Worm (Caenorhabditis elegans) whole organism, L2 larva: ENCODE data around the gene F11F1.1.

Experiments used
- C34F6.9 ChIP-seq: fragments of 150-350 bp; optimal IDR thresholded peaks from 2 replicates; lab custom pipeline; 2014; ENCODE audit warnings: missing biosample characterization, missing genetic modification characterization
- F13H6.1 ChIP-seq: sonication (generic microtip); optimal IDR thresholded peaks from 2 replicates; lab custom pipeline; 2016; ENCODE audit warnings: missing genetic modification characterization, missing compliant biosample characterization
- R02D3.7 ChIP-seq: fragments of 150-350 bp; optimal IDR thresholded peaks from 2 replicates; lab custom pipeline; 2014; ENCODE audit warnings: missing biosample characterization, missing genetic modification characterization
- Y55F3AM.14 ChIP-seq: fragments of 200-800 bp; sonication (Bioruptor generic); optimal IDR thresholded peaks from 2 replicates; lab custom pipeline; 2018; ENCODE audit warnings: mild to moderate bottlenecking, missing genetic modification characterization, missing compliant biosample characterization
- ZK546.5 ChIP-seq: sonication (generic microtip); optimal IDR thresholded peaks from 2 replicates; lab custom pipeline; 2017; ENCODE audit warnings: missing biosample characterization, missing genetic modification characterization
- alr-1 ChIP-seq: fragments of 150-350 bp; optimal IDR thresholded peaks from 2 replicates; lab custom pipeline; 2014; ENCODE audit warnings: missing biosample characterization, missing genetic modification characterization
- aly-2 ChIP-seq: fragments of 150-350 bp; optimal IDR thresholded peaks from 2 replicates; lab custom pipeline; 2014; ENCODE audit warnings: missing biosample characterization, missing genetic modification characterization
- ama-1 ChIP-seq: fragments of 150-350 bp; optimal IDR thresholded peaks from 2 replicates; lab custom pipeline; 2018; ENCODE audit warnings: inconsistent platforms
- blmp-1 ChIP-seq: sonication (generic microtip); optimal IDR thresholded peaks from 2 replicates; lab custom pipeline; 2017; ENCODE audit warnings: missing genetic modification characterization, mild to moderate bottlenecking, missing compliant biosample characterization, antibody characterized with exemption, moderate library complexity; ENCODE audit not compliant: insufficient read depth
- ceh-16 ChIP-seq: fragments of 150-350 bp; optimal IDR thresholded peaks from 2 replicates; lab custom pipeline; 2014; ENCODE audit warnings: missing biosample characterization, missing genetic modification characterization
- ceh-82 ChIP-seq: fragments of 150-350 bp; optimal IDR thresholded peaks from 2 replicates; lab custom pipeline; 2014; ENCODE audit warnings: missing biosample characterization, missing genetic modification characterization
- crh-2 ChIP-seq: sonication (generic microtip); optimal IDR thresholded peaks from 2 replicates; lab custom pipeline; 2017; ENCODE audit warnings: missing biosample characterization, missing genetic modification characterization
- dmd-4 ChIP-seq: sonication (generic microtip); optimal IDR thresholded peaks from 2 replicates; lab custom pipeline; 2017; ENCODE audit warnings: missing biosample characterization, missing genetic modification characterization
- egl-27 ChIP-seq: sonication (generic microtip); optimal IDR thresholded peaks from 3 replicates; lab custom pipeline; 2017; ENCODE audit warnings: missing biosample characterization, missing genetic modification reagents, missing genetic modification characterization
- elt-1 ChIP-seq: fragments of 150-350 bp; optimal IDR thresholded peaks from 2 replicates; lab custom pipeline; 2014; ENCODE audit warnings: missing biosample characterization, missing genetic modification characterization
- elt-3 ChIP-seq: sonication (generic microtip); optimal IDR thresholded peaks from 2 replicates; lab custom pipeline; 2017; ENCODE audit warnings: missing biosample characterization, missing genetic modification characterization
- fos-1 ChIP-seq: fragments of 150-350 bp; optimal IDR thresholded peaks from 2 replicates; lab custom pipeline; 2014; ENCODE audit warnings: missing biosample characterization, missing genetic modification characterization
- gmeb-1 ChIP-seq: fragments of 150-350 bp; optimal IDR thresholded peaks from 2 replicates; lab custom pipeline; 2014; ENCODE audit warnings: missing biosample characterization, missing genetic modification characterization
- lin-11 ChIP-seq: fragments of 150-350 bp; sonication (generic microtip); optimal IDR thresholded peaks from 2 replicates; lab custom pipeline; 2014; ENCODE audit warnings: missing biosample characterization, missing genetic modification characterization, inconsistent platforms, mixed read lengths
- lin-13 ChIP-seq: fragments of 150-350 bp; optimal IDR thresholded peaks from 2 replicates; lab custom pipeline; 2014; ENCODE audit warnings: missing biosample characterization, missing genetic modification reagents, missing genetic modification characterization
- lin-39 ChIP-seq: fragments of 150-350 bp; optimal IDR thresholded peaks from 2 replicates; lab custom pipeline; 2014; ENCODE audit warnings: missing biosample characterization, missing genetic modification reagents, missing genetic modification characterization
- lsy-2 ChIP-seq, 2 experiments: fragments of 150-350 bp in 1 of 2; sonication (generic microtip) in 1 of 2; optimal IDR thresholded peaks; 2 replicates each; lab custom pipeline; 2014 to 2017; ENCODE audit warnings: missing biosample characterization in 2 of 2, missing genetic modification characterization in 2 of 2
- mab-5 ChIP-seq: fragments of 150-350 bp; optimal IDR thresholded peaks from 2 replicates; lab custom pipeline; 2014; ENCODE audit warnings: missing biosample characterization, missing genetic modification characterization
- mbf-1 ChIP-seq: sonication (generic microtip); optimal IDR thresholded peaks from 2 replicates; lab custom pipeline; 2017; ENCODE audit warnings: missing biosample characterization, missing genetic modification characterization
- mdl-1 ChIP-seq, 2 experiments: fragments of 150-350 bp in 1 of 2; sonication (generic microtip) in 1 of 2; optimal IDR thresholded peaks; 2 replicates each; lab custom pipeline; 2017; ENCODE audit warnings: missing biosample characterization in 2 of 2, missing genetic modification characterization in 2 of 2
- nhr-10 ChIP-seq: sonication (generic microtip); optimal IDR thresholded peaks from 2 replicates; lab custom pipeline; 2017; ENCODE audit warnings: missing biosample characterization, missing genetic modification characterization
- nhr-11 ChIP-seq: fragments of 150-350 bp; optimal IDR thresholded peaks from 2 replicates; lab custom pipeline; 2014; ENCODE audit warnings: missing biosample characterization, missing genetic modification characterization
- nhr-12 ChIP-seq: fragments of 150-350 bp; optimal IDR thresholded peaks from 2 replicates; lab custom pipeline; 2014; ENCODE audit warnings: missing biosample characterization, missing genetic modification characterization
- nhr-129 ChIP-seq: fragments of 150-350 bp; optimal IDR thresholded peaks from 2 replicates; lab custom pipeline; 2014; ENCODE audit warnings: missing biosample characterization, missing genetic modification characterization
- nhr-21 ChIP-seq: fragments of 150-350 bp; optimal IDR thresholded peaks from 2 replicates; lab custom pipeline; 2014; ENCODE audit warnings: missing biosample characterization, missing genetic modification characterization
- nhr-23 ChIP-seq: fragments of 150-350 bp; optimal IDR thresholded peaks from 2 replicates; lab custom pipeline; 2014; ENCODE audit warnings: missing biosample characterization, missing genetic modification reagents, missing genetic modification characterization
- nhr-237 ChIP-seq: fragments of 150-350 bp; optimal IDR thresholded peaks from 2 replicates; lab custom pipeline; 2014; ENCODE audit warnings: missing biosample characterization, missing genetic modification characterization
- nhr-25 ChIP-seq: fragments of 150-350 bp; sonication (generic microtip); optimal IDR thresholded peaks from 3 replicates; lab custom pipeline; 2014; ENCODE audit warnings: missing biosample characterization, missing genetic modification characterization
- nhr-6 ChIP-seq: fragments of 150-350 bp; optimal IDR thresholded peaks from 2 replicates; lab custom pipeline; 2014; ENCODE audit warnings: missing biosample characterization, missing genetic modification characterization
- nhr-77 ChIP-seq: fragments of 150-350 bp; optimal IDR thresholded peaks from 2 replicates; lab custom pipeline; 2014; ENCODE audit warnings: missing biosample characterization, missing genetic modification characterization
- peb-1 ChIP-seq: fragments of 150-350 bp; optimal IDR thresholded peaks from 2 replicates; lab custom pipeline; 2014; ENCODE audit warnings: missing biosample characterization, missing genetic modification characterization
- sem-4 ChIP-seq: fragments of 150-350 bp; optimal IDR thresholded peaks from 2 replicates; lab custom pipeline; 2014; ENCODE audit warnings: missing biosample characterization, missing genetic modification reagents, missing genetic modification characterization
- skn-1 ChIP-seq: sonication (generic microtip); optimal IDR thresholded peaks from 2 replicates; lab custom pipeline; 2017; ENCODE audit warnings: missing biosample characterization, missing genetic modification characterization
- sma-3 ChIP-seq: sonication (generic microtip); optimal IDR thresholded peaks from 2 replicates; lab custom pipeline; 2016; ENCODE audit warnings: missing genetic modification reagents, missing genetic modification characterization, missing compliant biosample characterization
- sma-9 ChIP-seq, 2 experiments: fragments of 150-350 bp in 1 of 2; sonication (generic microtip) in 1 of 2; optimal IDR thresholded peaks; 2 replicates each; lab custom pipeline; 2014 to 2016; ENCODE audit warnings: missing genetic modification characterization in 2 of 2, mild to moderate bottlenecking in 1 of 2, missing biosample characterization in 1 of 2, missing compliant biosample characterization in 1 of 2, missing genetic modification reagents in 1 of 2, moderate library complexity in 1 of 2
- snpc-4 ChIP-seq: fragments of 150-350 bp; optimal IDR thresholded peaks from 2 replicates; lab custom pipeline; 2014; ENCODE audit warnings: missing biosample characterization, missing genetic modification characterization
- unc-39 ChIP-seq: fragments of 150-350 bp; optimal IDR thresholded peaks from 2 replicates; lab custom pipeline; 2014; ENCODE audit warnings: missing biosample characterization, missing genetic modification characterization
- unc-55 ChIP-seq: fragments of 150-350 bp; sonication (generic microtip); optimal IDR thresholded peaks from 3 replicates; lab custom pipeline; 2014; ENCODE audit warnings: missing biosample characterization, missing genetic modification reagents, missing genetic modification characterization
- unc-62 ChIP-seq: fragments of 150-350 bp; optimal IDR thresholded peaks from 2 replicates; lab custom pipeline; 2014; ENCODE audit warnings: missing biosample characterization, missing genetic modification reagents, missing genetic modification characterization
- zag-1 ChIP-seq: fragments of 150-350 bp; optimal IDR thresholded peaks from 2 replicates; lab custom pipeline; 2014; ENCODE audit warnings: missing biosample characterization, missing genetic modification characterization
- ztf-1 ChIP-seq: fragments of 200-800 bp; sonication (Bioruptor generic); conservative IDR thresholded peaks from 2 replicates; pipeline ENCODE4 v1.3.6; 2022; ENCODE audit warnings: missing genetic modification characterization, missing compliant biosample characterization
- ztf-11 ChIP-seq: sonication (generic microtip); optimal IDR thresholded peaks from 2 replicates; lab custom pipeline; 2017; ENCODE audit warnings: missing biosample characterization, missing genetic modification characterization
- ztf-4 ChIP-seq: fragments of 150-350 bp; optimal IDR thresholded peaks from 2 replicates; lab custom pipeline; 2014; ENCODE audit warnings: missing biosample characterization, missing genetic modification characterization

Gene F11F1.1

DNA sequence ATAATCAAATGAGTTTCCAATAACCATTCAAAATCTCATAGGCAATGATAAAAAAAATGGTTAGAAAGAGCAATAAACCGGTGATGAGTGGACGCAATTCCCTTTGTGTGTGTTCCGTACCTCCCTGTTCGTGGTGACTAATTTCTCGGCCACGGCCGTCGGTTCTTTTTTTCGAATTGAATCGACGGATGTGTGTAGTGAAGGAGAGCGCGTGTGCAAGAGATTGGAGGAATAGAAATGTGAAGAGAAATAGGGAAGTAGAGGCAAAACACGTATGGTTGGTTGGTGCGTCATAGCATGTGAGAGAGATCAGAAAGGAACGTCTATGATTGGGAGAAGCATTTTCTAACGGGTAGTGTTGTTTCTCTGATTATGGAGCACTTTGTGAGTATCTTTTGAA, 35.5 kb upstream of the F11F1.1 start:
- TF ChIP-seq nhr-23 (tag; lab: Kevin White, UChicago): no peak
- no peak for TF ChIP-seq mab-5 (tag; lab: Kevin White, UChicago)
- TF ChIP-seq egl-27: no peak
- no peak for TF ChIP-seq ztf-4 (tag; lab: Kevin White, UChicago)
- no peak for TF ChIP-seq unc-39 (tag; lab: Kevin White, UChicago)
- no peak for TF ChIP-seq sem-4 (tag; lab: Kevin White, UChicago)
- TF ChIP-seq ztf-1: no peak
- no peak for TF ChIP-seq snpc-4 (tag; lab: Kevin White, UChicago)
- TF ChIP-seq nhr-6 (tag; lab: Kevin White, UChicago): no peak
- TF ChIP-seq nhr-21: peak; percentile 32
- no peak for TF ChIP-seq mbf-1 (tag; lab: Kevin White, UChicago)
- TF ChIP-seq ZK546.5 (tag; lab: Kevin White, UChicago): no peak
- no peak for TF ChIP-seq ztf-11 (tag; lab: Kevin White, UChicago)
- peak; percentile 74 for TF ChIP-seq nhr-129
- TF ChIP-seq nhr-25 (tag; lab: Kevin White, UChicago): peak; percentile 56
- no peak for TF ChIP-seq nhr-11 (tag; lab: Kevin White, UChicago)
- no peak for TF ChIP-seq dmd-4 (tag; lab: Kevin White, UChicago)
- TF ChIP-seq aly-2 (tag; lab: Kevin White, UChicago): no peak
- no peak for TF ChIP-seq ceh-82 (tag; lab: Kevin White, UChicago)
- TF ChIP-seq lsy-2 (tag; optimal IDR thresholded peaks at IDR 0.05; lab: Kevin White, UChicago): peak in 1 of 2 experiments; percentile 65
- no peak for TF ChIP-seq alr-1 (tag; lab: Kevin White, UChicago)
- TF ChIP-seq peb-1 (tag; lab: Kevin White, UChicago): no peak
- no peak for TF ChIP-seq ceh-16
- no peak for TF ChIP-seq Y55F3AM.14 (GFP tag; lab: Kevin White, UChicago)
- peak; percentile 99 for TF ChIP-seq fos-1 (tag; lab: Kevin White, UChicago)
- TF ChIP-seq ama-1 (lab: Kevin White, UChicago): no peak
- no peak for TF ChIP-seq R02D3.7 (tag; lab: Kevin White, UChicago)
- no peak for TF ChIP-seq skn-1 (tag; lab: Kevin White, UChicago)
- TF ChIP-seq unc-55: peak; percentile 59
- TF ChIP-seq nhr-10: no peak
- no peak for TF ChIP-seq nhr-12
- TF ChIP-seq zag-1: no peak
- no peak for TF ChIP-seq sma-3 (GFP tag; lab: Kevin White, UChicago)
- peak; percentile 5 to 23 for TF ChIP-seq mdl-1 (tag; optimal IDR thresholded peaks at IDR 0.05; lab: Kevin White, UChicago)
- TF ChIP-seq nhr-77 (tag; lab: Kevin White, UChicago): no peak
- TF ChIP-seq elt-3: no peak
- peak; percentile 16 for TF ChIP-seq lin-13 (GFP tag; lab: Kevin White, UChicago)
- no peak for TF ChIP-seq lin-39 (tag; lab: Kevin White, UChicago)
- TF ChIP-seq lin-11 (tag; lab: Kevin White, UChicago): peak; percentile 21
- TF ChIP-seq sma-9 (GFP tag; optimal IDR thresholded peaks at IDR 0.05; lab: Kevin White, UChicago): peak; percentile 37
- no peak for TF ChIP-seq sma-9 (tag; optimal IDR thresholded peaks at IDR 0.05; lab: Kevin White, UChicago)
- TF ChIP-seq C34F6.9 (tag; lab: Kevin White, UChicago): peak; percentile 86
- TF ChIP-seq elt-1 (tag; lab: Kevin White, UChicago): no peak
- TF ChIP-seq gmeb-1 (tag; lab: Kevin White, UChicago): no peak
- no peak for TF ChIP-seq F13H6.1 (tag; lab: Kevin White, UChicago)
- TF ChIP-seq crh-2 (tag; lab: Kevin White, UChicago): peak; percentile 25
- no peak for TF ChIP-seq unc-62
- TF ChIP-seq nhr-237 (tag; lab: Kevin White, UChicago): no peak
- no peak for TF ChIP-seq blmp-1 (tag; lab: Kevin White, UChicago)
- TF ChIP-seq, all 48 proteins: peak for 12
